Worm (Caenorhabditis elegans) whole organism, midembryonic: Measurements from ENCODE around the gene M110.9.

Experiments used
- T22C8.4 ChIP-seq: fragments of 200-800 bp; sonication (Bioruptor generic); IDR thresholded peaks from 2 replicates; pipeline ENCODE4 v1.3.6; 2022; ENCODE audit warnings: missing genetic modification characterization, missing compliant biosample characterization
- cog-1 ChIP-seq: sonication (generic microtip); optimal IDR thresholded peaks from 2 replicates; lab custom pipeline; 2016; ENCODE audit warnings: missing genetic modification characterization, missing compliant biosample characterization
- flt-1 ChIP-seq: fragments of 200-800 bp; sonication (Bioruptor generic); IDR thresholded peaks from 2 replicates; pipeline ENCODE4 v1.3.6; 2022; ENCODE audit warnings: missing genetic modification characterization, missing compliant biosample characterization
- klf-2 ChIP-seq: fragments of 200-800 bp; sonication (Bioruptor generic); conservative IDR thresholded peaks from 2 replicates; pipeline ENCODE4 v1.3.6; 2022; ENCODE audit warnings: missing genetic modification reagents, missing genetic modification characterization, missing compliant biosample characterization
- med-1 ChIP-seq: sonication (generic microtip); optimal IDR thresholded peaks from 2 replicates; lab custom pipeline; 2017; ENCODE audit warnings: missing genetic modification characterization, mild to moderate bottlenecking, missing compliant biosample characterization, antibody characterized with exemption, missing genetic modification reagents; ENCODE audit not compliant: insufficient read depth
- ref-1 ChIP-seq: fragments of 200-800 bp; sonication (Bioruptor generic); conservative IDR thresholded peaks from 2 replicates; pipeline ENCODE4 v1.3.6; 2022; ENCODE audit warnings: missing genetic modification reagents, missing genetic modification characterization, missing compliant biosample characterization
- tab-1 ChIP-seq: fragments of 200-800 bp; sonication (Bioruptor generic); IDR thresholded peaks from 2 replicates; pipeline ENCODE4 v1.3.6; 2022; ENCODE audit warnings: missing genetic modification characterization, missing compliant biosample characterization
- ztf-23 ChIP-seq: fragments of 200-800 bp; sonication (Bioruptor generic); IDR thresholded peaks from 2 replicates; pipeline ENCODE4 v1.3.6; 2022; ENCODE audit warnings: missing genetic modification reagents, missing genetic modification characterization, missing compliant biosample characterization
- ztf-29 ChIP-seq: fragments of 200-800 bp; sonication (Bioruptor generic); IDR thresholded peaks from 2 replicates; pipeline ENCODE4 v1.3.6; 2022; ENCODE audit warnings: missing genetic modification reagents, missing genetic modification characterization, missing compliant biosample characterization

Gene M110.9

DNA sequence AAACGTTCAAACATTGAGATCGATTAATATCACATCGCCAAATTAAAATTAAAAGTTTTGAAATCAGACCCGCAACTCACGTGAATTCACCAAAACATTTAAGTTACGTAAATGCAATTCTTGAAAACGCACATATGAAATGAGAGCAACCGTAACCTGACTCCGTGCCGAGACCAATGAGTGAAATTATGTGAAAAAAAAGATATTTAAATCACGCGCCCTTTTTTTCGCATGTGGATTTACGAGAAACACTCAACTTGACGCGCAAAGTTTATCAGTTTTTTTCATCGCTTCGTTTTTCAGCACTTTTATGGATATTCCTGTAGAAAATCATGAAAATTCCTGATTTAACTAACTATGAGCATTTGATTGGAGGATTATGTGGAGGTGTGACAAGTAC, 45.0 kb downstream of the M110.9 start, which contains the start of the genes gei-14 and slc-25A32:
Gene gei-14 (minus strand): TSS at position 175 of the 400 bp plus-strand sequence.
Gene slc-25A32 (plus strand): TSS at position 242 of the 400 bp plus-strand sequence.
- no peak for TF ChIP-seq klf-2
- TF ChIP-seq cog-1 (tag; lab: Kevin White, UChicago), result no peak
- no peak for TF ChIP-seq ref-1
- no peak for TF ChIP-seq ztf-23
- no peak for TF ChIP-seq ztf-29 (GFP tag; lab: Robert Waterston, UW)
- TF ChIP-seq T22C8.4 (GFP tag; lab: Robert Waterston, UW), result no peak
- TF ChIP-seq flt-1 (GFP tag; lab: Robert Waterston, UW), result no peak
- TF ChIP-seq tab-1 (GFP tag; lab: Robert Waterston, UW), result no peak
- no peak for TF ChIP-seq med-1

DNA sequence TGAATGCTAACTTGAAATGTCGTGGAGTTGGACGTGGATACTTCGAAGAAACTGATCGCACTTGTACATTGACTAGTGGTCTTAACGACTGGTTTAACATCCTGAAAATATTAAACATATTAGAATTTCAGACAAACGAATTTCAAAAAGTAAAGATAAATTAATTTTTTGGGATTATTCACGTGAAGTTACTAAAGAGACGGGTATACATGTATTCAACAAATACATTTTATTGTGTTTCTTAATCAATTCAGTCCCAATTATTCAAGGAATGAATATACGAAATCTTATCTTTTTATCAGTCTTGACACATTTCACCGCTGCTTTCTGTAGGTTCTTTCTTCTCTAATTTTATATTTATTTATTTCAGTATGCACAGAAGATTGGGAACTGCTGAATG, 47.3 kb downstream of the M110.9 start, which contains the start of the genes mrpl-10 and clec-142:
Gene mrpl-10 (minus strand): TSS at position 101 of the 400 bp plus-strand sequence.
Gene clec-142 (plus strand): TSS at position 264 of the 400 bp plus-strand sequence.
- TF ChIP-seq ref-1, result no peak
